Fruit fly (Drosophila melanogaster): Measurements from ENCODE around the gene elg1.

elg1 gene

dm6 chr3L:16157251-16158190 is 25.7 kb downstream of the elg1 start (continued):
- peak; percentile 80 for TF ChIP-seq CG11504 (tag; optimal IDR thresholded peaks at IDR 0.05)
- TF ChIP-seq pum (GFP tag; optimal IDR thresholded peaks at IDR 0.05), result peak; percentile 9
- TF ChIP-seq CG7745 (tag; optimal IDR thresholded peaks at IDR 0.05), result no peak
- TF ChIP-seq CG8944 (GFP tag; optimal IDR thresholded peaks at IDR 0.05), result peak; percentile 21
- no peak for TF ChIP-seq CG17612 (GFP tag; IDR thresholded peaks at IDR 0.05)
- TF ChIP-seq Max (GFP tag; optimal IDR thresholded peaks at IDR 0.05), result peak; percentile 12
- TF ChIP-seq Trl (optimal IDR thresholded peaks at IDR 0.05), result no peak
- peak; percentile 39 for TF ChIP-seq Trl (GFP tag; optimal IDR thresholded peaks at IDR 0.05)
- no peak for TF ChIP-seq aop (GFP tag; IDR thresholded peaks at IDR 0.05)
- no peak for TF ChIP-seq C15 (GFP tag; IDR thresholded peaks at IDR 0.05)
- peak; percentile 8 for TF ChIP-seq CG17568 (GFP tag; optimal IDR thresholded peaks at IDR 0.05)
- TF ChIP-seq dpn (GFP tag; optimal IDR thresholded peaks at IDR 0.05), result peak; percentile 54 to 61
- TF ChIP-seq en (GFP tag; optimal IDR thresholded peaks at IDR 0.05), result peak; percentile 43
- TF ChIP-seq Pdp1 (GFP tag; optimal IDR thresholded peaks at IDR 0.05), result peak; percentile 57 to 74
- peak; percentile 65 for TF ChIP-seq Abd-B (GFP tag; optimal IDR thresholded peaks at IDR 0.05)
- peak; percentile 35 for TF ChIP-seq scrt (GFP tag; optimal IDR thresholded peaks at IDR 0.05)
- peak; percentile 74 for TF ChIP-seq CoRest (tag; optimal IDR thresholded peaks at IDR 0.05)
- TF ChIP-seq NC2α (GFP tag; optimal IDR thresholded peaks at IDR 0.05), result no peak
- peak; percentile 59 for TF ChIP-seq CG3281 (GFP tag; optimal IDR thresholded peaks at IDR 0.05)
- peak; percentile 2 for TF ChIP-seq CG15011 (GFP tag; optimal IDR thresholded peaks at IDR 0.05)
- TF ChIP-seq CG1603 (tag; optimal IDR thresholded peaks at IDR 0.05), result peak; percentile 34
- TF ChIP-seq dati (GFP tag; IDR thresholded peaks at IDR 0.05), result no peak
- TF ChIP-seq CG16815 (GFP tag; optimal IDR thresholded peaks at IDR 0.05), result no peak
- TF ChIP-seq NK7.1 (GFP tag; optimal IDR thresholded peaks at IDR 0.05), result peak; percentile 2
- TF ChIP-seq CG31441 (GFP tag; IDR thresholded peaks at IDR 0.05), result peak; percentile 54
- peak; percentile 10 for TF ChIP-seq CG6683 (GFP tag; optimal IDR thresholded peaks at IDR 0.05)
- no peak for TF ChIP-seq Ravus (GFP tag; IDR thresholded peaks at IDR 0.05)
- peak; percentile 4 for TF ChIP-seq CG15601 (tag; optimal IDR thresholded peaks at IDR 0.05)
- no peak for TF ChIP-seq Opbp (GFP tag; IDR thresholded peaks at IDR 0.05; ENCODE audit: partially characterized antibody)
- no peak for TF ChIP-seq NFAT (GFP tag; IDR thresholded peaks at IDR 0.05)
- no peak for TF ChIP-seq CG7963 (GFP tag; IDR thresholded peaks at IDR 0.05; ENCODE audit: partially characterized antibody)
- TF ChIP-seq disco-r (GFP tag; optimal IDR thresholded peaks at IDR 0.05), result peak; percentile 43
- peak; percentile 74 for TF ChIP-seq phol (tag; optimal IDR thresholded peaks at IDR 0.05)
- 0 out of 2 replicates have a peak, but pooled peaks have one; percentile 31 for TF ChIP-seq seq (GFP tag; IDR thresholded peaks at IDR 0.05)
- peak; percentile 56 for TF ChIP-seq CG18599 (GFP tag; optimal IDR thresholded peaks at IDR 0.05)
- peak; percentile 39 for TF ChIP-seq pho (GFP tag; optimal IDR thresholded peaks at IDR 0.05)
- peak; percentile 20 for TF ChIP-seq Mes4 (GFP tag; optimal IDR thresholded peaks at IDR 0.05)
- no peak for TF ChIP-seq CG1233 (GFP tag; optimal IDR thresholded peaks at IDR 0.05)
- 0 out of 2 replicates have a peak, but pooled peaks have one; percentile 32 for TF ChIP-seq CG11247 (GFP tag; IDR thresholded peaks at IDR 0.05)
- TF ChIP-seq hth (optimal IDR thresholded peaks at IDR 0.05), result no peak
- peak; percentile 32; the same call in 1 of the 2 replicates for TF ChIP-seq vvl (GFP tag; IDR thresholded peaks at IDR 0.05)
- TF ChIP-seq luna (GFP tag; optimal IDR thresholded peaks at IDR 0.05), result no peak
- peak; percentile 12 for TF ChIP-seq her (GFP tag; optimal IDR thresholded peaks at IDR 0.05)
- TF ChIP-seq CG9797 (GFP tag; optimal IDR thresholded peaks at IDR 0.05), result no peak
- peak; percentile 10 for TF ChIP-seq CG8290 (GFP tag; optimal IDR thresholded peaks at IDR 0.05)
- TF ChIP-seq CG8290 (tag; optimal IDR thresholded peaks at IDR 0.05), result no peak
- no peak for TF ChIP-seq zf30C (GFP tag; optimal IDR thresholded peaks at IDR 0.05)
- no peak for TF ChIP-seq ato (GFP tag; IDR thresholded peaks at IDR 0.05; ENCODE audit: partially characterized antibody)
- no peak for TF ChIP-seq ERR (GFP tag; optimal IDR thresholded peaks at IDR 0.05)
